Fruit fly (Drosophila melanogaster): ENCODE measurements around the gene CG12986.

DNA sequence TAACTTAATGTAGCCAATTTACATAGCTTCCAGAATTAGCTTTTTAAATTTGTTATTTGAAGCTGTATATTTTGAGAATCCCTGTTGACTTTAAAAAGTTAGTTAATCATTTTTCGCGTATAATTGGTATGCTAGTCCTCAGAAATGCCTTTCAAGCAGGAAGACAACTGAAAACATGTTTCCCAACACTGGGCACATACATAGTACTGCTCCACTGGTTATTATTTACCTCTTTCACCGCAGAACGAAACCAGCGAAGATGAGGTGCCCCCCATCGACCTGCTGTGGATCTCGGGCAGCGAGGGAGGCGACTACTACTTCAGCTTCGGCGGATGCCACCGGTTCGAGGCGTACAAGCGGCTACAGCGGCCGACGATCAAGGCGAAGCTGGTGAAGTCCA is 38.3 kb upstream of the CG12986 start:
- TF ChIP-seq Mio (GFP tag; optimal IDR thresholded peaks at IDR 0.05) (no peak), Abd-B (GFP tag; optimal IDR thresholded peaks at IDR 0.05) (no peak), psq (GFP tag; optimal IDR thresholded peaks at IDR 0.05) (no peak), Hr83 (GFP tag; optimal IDR thresholded peaks at IDR 0.05; ENCODE audit: poor library complexity, severe bottlenecking) (no peak), fru (GFP tag; optimal IDR thresholded peaks at IDR 0.05) (no peak), pan (optimal IDR thresholded peaks at IDR 0.05) (no peak), woc (GFP tag; optimal IDR thresholded peaks at IDR 0.05) (no peak), HLH106 (tag; optimal IDR thresholded peaks at IDR 0.05) (no peak), dmrt93B (GFP tag; optimal IDR thresholded peaks at IDR 0.05) (no peak)

Measured in whole organism, wandering third instar larva.